Fruit fly (Drosophila melanogaster) whole organism, embryonic: Measurements from ENCODE around the gene CG42811.

Source experiments
- Antp ChIP-seq: fragments of 200-800 bp; sonication (Bioruptor generic); optimal IDR thresholded peaks from 3 replicates; lab custom pipeline; 2016; ENCODE audit warnings: missing biosample characterization, missing genetic modification characterization
- Atf-2 ChIP-seq: fragments of 200-800 bp; sonication (Bioruptor generic); optimal IDR thresholded peaks from 2 replicates; lab custom pipeline; 2016; ENCODE audit warnings: missing biosample characterization, missing genetic modification characterization
- Atf3 ChIP-seq: fragments of 200-800 bp; sonication (Bioruptor generic); optimal IDR thresholded peaks from 3 replicates; lab custom pipeline; 2016; ENCODE audit warnings: missing biosample characterization, missing genetic modification characterization
- Awh ChIP-seq: fragments of 200-800 bp; sonication (Bioruptor generic); IDR thresholded peaks from 2 replicates; pipeline ENCODE4, ENCODE4 v1.3.6; 2022; ENCODE audit warnings: missing biosample characterization, missing genetic modification characterization
- CG10147 ChIP-seq: fragments of 200-800 bp; sonication (Bioruptor generic); optimal IDR thresholded peaks from 2 replicates; lab custom pipeline; 2019; ENCODE audit warnings: missing biosample characterization, mild to moderate bottlenecking, missing genetic modification characterization, moderate library complexity
- CG10267 ChIP-seq: fragments of 200-800 bp; sonication (Bioruptor generic); optimal IDR thresholded peaks from 2 replicates; lab custom pipeline; 2018; ENCODE audit warnings: missing biosample characterization, mild to moderate bottlenecking, missing genetic modification characterization, moderate library complexity
- CG10462 ChIP-seq: fragments of 200-800 bp; sonication (Bioruptor generic); optimal IDR thresholded peaks from 2 replicates; lab custom pipeline; 2016; ENCODE audit warnings: missing biosample characterization, missing genetic modification characterization
- CG12391 ChIP-seq: fragments of 200-800 bp; sonication (Bioruptor generic); optimal IDR thresholded peaks from 3 replicates; lab custom pipeline; 2018; ENCODE audit warnings: missing biosample characterization, mild to moderate bottlenecking, missing genetic modification characterization, moderate library complexity
- CG12744 ChIP-seq: fragments of 200-800 bp; sonication (Bioruptor generic); optimal IDR thresholded peaks from 2 replicates; lab custom pipeline; 2016; ENCODE audit warnings: missing biosample characterization, missing genetic modification characterization
- CG13296 ChIP-seq: fragments of 200-800 bp; sonication (Bioruptor generic); optimal IDR thresholded peaks from 3 replicates; lab custom pipeline; 2018; ENCODE audit warnings: missing biosample characterization, mild to moderate bottlenecking, missing genetic modification characterization
- CG17612 ChIP-seq: fragments of 200-800 bp; sonication (Bioruptor generic); IDR thresholded peaks from 2 replicates; pipeline ENCODE4 v1.3.6; 2022; ENCODE audit warnings: missing biosample characterization, missing genetic modification characterization
- CG2678 ChIP-seq: fragments of 200-800 bp; sonication (Bioruptor generic); optimal IDR thresholded peaks from 3 replicates; lab custom pipeline; 2019; ENCODE audit warnings: missing biosample characterization, mild to moderate bottlenecking, missing genetic modification characterization, moderate library complexity
- CG4360 ChIP-seq: fragments of 200-800 bp; sonication (Bioruptor generic); IDR thresholded peaks from 2 replicates; pipeline ENCODE4 v1.3.6; 2022; ENCODE audit warnings: missing biosample characterization, missing genetic modification characterization
- CG43689 ChIP-seq: fragments of 200-800 bp; sonication (Bioruptor generic); IDR thresholded peaks from 2 replicates; pipeline ENCODE4 v1.3.6; 2022; ENCODE audit warnings: missing biosample characterization, missing genetic modification characterization
- CG6765 ChIP-seq: fragments of 200-800 bp; sonication (Bioruptor generic); optimal IDR thresholded peaks from 3 replicates; lab custom pipeline; 2017; ENCODE audit warnings: missing biosample characterization, mild to moderate bottlenecking, missing genetic modification characterization
- CG7786 ChIP-seq: fragments of 200-800 bp; sonication (Bioruptor generic); optimal IDR thresholded peaks from 2 replicates; lab custom pipeline; 2016; ENCODE audit warnings: missing biosample characterization, missing genetic modification characterization
- CG8765 ChIP-seq: fragments of 200-800 bp; sonication (Bioruptor generic); IDR thresholded peaks from 2 replicates; pipeline ENCODE4 v1.3.6; 2022; ENCODE audit warnings: missing biosample characterization, missing genetic modification characterization
- CG9727 ChIP-seq: fragments of 200-800 bp; sonication (Bioruptor generic); optimal IDR thresholded peaks from 3 replicates; lab custom pipeline; 2017; ENCODE audit warnings: missing biosample characterization, mild to moderate bottlenecking, missing genetic modification characterization
- CG9876 ChIP-seq: fragments of 200-800 bp; sonication (Bioruptor generic); optimal IDR thresholded peaks from 2 replicates; lab custom pipeline; 2016; ENCODE audit warnings: missing biosample characterization, missing genetic modification characterization
- Dip2 ChIP-seq: fragments of 200-800 bp; sonication (Bioruptor generic); IDR thresholded peaks from 2 replicates; pipeline ENCODE4 v1.3.6; 2022; ENCODE audit warnings: missing biosample characterization, missing genetic modification characterization
- Doc3 ChIP-seq: fragments of 200-800 bp; sonication (Bioruptor generic); IDR thresholded peaks from 3 replicates; pipeline ENCODE4 v1.3.6; 2022; ENCODE audit warnings: missing biosample characterization, missing genetic modification characterization; ENCODE audit not compliant: partially characterized antibody
- E2f1 ChIP-seq: fragments of 200-800 bp; sonication (Bioruptor generic); IDR thresholded peaks from 2 replicates; pipeline ENCODE4 v1.3.6; 2022; ENCODE audit warnings: missing biosample characterization, missing genetic modification characterization
- HLH54F ChIP-seq: fragments of 200-800 bp; sonication (Bioruptor generic); optimal IDR thresholded peaks from 3 replicates; lab custom pipeline; 2016; ENCODE audit warnings: missing biosample characterization, missing genetic modification characterization
- HmgD ChIP-seq: fragments of 200-800 bp; sonication (Bioruptor generic); optimal IDR thresholded peaks from 3 replicates; lab custom pipeline; 2016; ENCODE audit warnings: missing biosample characterization, missing genetic modification characterization
- Hr39 ChIP-seq: fragments of >200 bp; optimal IDR thresholded peaks from 2 replicates; lab custom pipeline; 2017
- Hsf ChIP-seq: fragments of 200-800 bp; sonication (Bioruptor generic); optimal IDR thresholded peaks from 3 replicates; lab custom pipeline; 2016; ENCODE audit warnings: missing biosample characterization, missing genetic modification characterization
- Lim3 ChIP-seq: fragments of 200-800 bp; sonication (Bioruptor generic); IDR thresholded peaks from 2 replicates; pipeline ENCODE4 v1.3.6; 2022; ENCODE audit warnings: missing biosample characterization, missing genetic modification characterization
- Lpt ChIP-seq: fragments of >200 bp; optimal IDR thresholded peaks from 2 replicates; lab custom pipeline; 2018; ENCODE audit warnings: missing biosample characterization, missing genetic modification characterization
- MBD-R2 ChIP-seq: fragments of 200-800 bp; sonication (Bioruptor generic); IDR thresholded peaks from 2 replicates; pipeline ENCODE4 v1.3.6; 2022; ENCODE audit warnings: missing biosample characterization, missing genetic modification characterization
- Meics ChIP-seq: fragments of 200-800 bp; sonication (Bioruptor generic); optimal IDR thresholded peaks from 2 replicates; lab custom pipeline; 2017; ENCODE audit warnings: missing biosample characterization, mild to moderate bottlenecking, missing genetic modification characterization
- NC2α ChIP-seq: fragments of 200-800 bp; sonication (Bioruptor generic); optimal IDR thresholded peaks from 2 replicates; lab custom pipeline; 2016; ENCODE audit warnings: missing biosample characterization, missing genetic modification characterization
- Rfx ChIP-seq: fragments of 200-800 bp; sonication (Bioruptor generic); IDR thresholded peaks from 2 replicates; pipeline ENCODE4 v1.3.6; 2022; ENCODE audit warnings: missing biosample characterization, missing genetic modification characterization
- Scr ChIP-seq: fragments of 200-800 bp; sonication (Bioruptor generic); IDR thresholded peaks from 2 replicates; pipeline ENCODE4 v1.3.6; 2022; ENCODE audit warnings: missing biosample characterization, missing genetic modification characterization; ENCODE audit not compliant: partially characterized antibody
- Taf1 ChIP-seq: fragments of 200-800 bp; sonication (Bioruptor generic); IDR thresholded peaks from 2 replicates; pipeline ENCODE4 v1.3.6; 2022; ENCODE audit warnings: missing biosample characterization, missing genetic modification characterization
- amos ChIP-seq: fragments of 200-800 bp; sonication (Bioruptor generic); IDR thresholded peaks from 2 replicates; pipeline ENCODE4 v1.3.6; 2022; ENCODE audit warnings: missing biosample characterization, missing genetic modification characterization; ENCODE audit not compliant: partially characterized antibody
- ase ChIP-seq: fragments of 200-800 bp; sonication (Bioruptor generic); IDR thresholded peaks from 3 replicates; pipeline ENCODE4 v1.3.6; 2022; ENCODE audit warnings: missing biosample characterization, missing genetic modification characterization
- btn ChIP-seq: fragments of 200-800 bp; sonication (Bioruptor generic); optimal IDR thresholded peaks from 2 replicates; lab custom pipeline; 2016; ENCODE audit warnings: missing biosample characterization, missing genetic modification characterization
- corto ChIP-seq: fragments of 200-800 bp; sonication (Bioruptor generic); optimal IDR thresholded peaks from 2 replicates; lab custom pipeline; 2016; ENCODE audit warnings: missing biosample characterization, mild to moderate bottlenecking, missing genetic modification characterization, moderate library complexity
- crc ChIP-seq: fragments of 200-800 bp; sonication (Bioruptor generic); optimal IDR thresholded peaks from 2 replicates; lab custom pipeline; 2016; ENCODE audit warnings: missing biosample characterization, missing genetic modification characterization
- crol ChIP-seq: fragments of 200-800 bp; sonication (Bioruptor generic); IDR thresholded peaks from 2 replicates; pipeline ENCODE4 v1.3.6; 2022; ENCODE audit warnings: missing biosample characterization, missing genetic modification characterization
- crp ChIP-seq, 2 experiments: fragments of 200-800 bp; sonication (Bioruptor generic); optimal IDR thresholded peaks; 2 replicates in 1 of 2; 3 replicates in 1 of 2; lab custom pipeline; 2017; ENCODE audit warnings: missing biosample characterization in 2 of 2, missing genetic modification characterization in 2 of 2, mild to moderate bottlenecking in 1 of 2, moderate library complexity in 1 of 2
- gcm ChIP-seq: fragments of 200-800 bp; sonication (Bioruptor generic); optimal IDR thresholded peaks from 2 replicates; lab custom pipeline; 2019; ENCODE audit warnings: missing biosample characterization, mild to moderate bottlenecking, missing genetic modification characterization, moderate library complexity
- gfzf ChIP-seq: fragments of 200-800 bp; sonication (Bioruptor generic); optimal IDR thresholded peaks from 2 replicates; lab custom pipeline; 2016; ENCODE audit warnings: missing biosample characterization, mild to moderate bottlenecking, missing genetic modification characterization, moderate library complexity
- lilli ChIP-seq: fragments of 200-800 bp; sonication (Bioruptor generic); optimal IDR thresholded peaks from 3 replicates; lab custom pipeline; 2016; ENCODE audit warnings: missing biosample characterization, missing genetic modification characterization
- p53 ChIP-seq: fragments of 200-800 bp; sonication (Bioruptor generic); optimal IDR thresholded peaks from 2 replicates; lab custom pipeline; 2016; ENCODE audit warnings: missing biosample characterization, missing genetic modification characterization
- pita ChIP-seq: fragments of 200-800 bp; sonication (Bioruptor generic); optimal IDR thresholded peaks from 2 replicates; lab custom pipeline; 2017; ENCODE audit warnings: missing biosample characterization, mild to moderate bottlenecking, missing genetic modification characterization
- run ChIP-seq: fragments of 200-800 bp; sonication (Bioruptor generic); optimal IDR thresholded peaks from 3 replicates; lab custom pipeline; 2018; ENCODE audit warnings: missing biosample characterization, mild to moderate bottlenecking, missing genetic modification characterization
- seq ChIP-seq: fragments of 200-800 bp; sonication (Bioruptor generic); IDR thresholded peaks from 2 replicates; pipeline ENCODE4 v1.3.6; 2022; ENCODE audit warnings: missing biosample characterization, missing genetic modification characterization
- tup ChIP-seq: fragments of 200-800 bp; sonication (Bioruptor generic); optimal IDR thresholded peaks from 2 replicates; lab custom pipeline; 2016; ENCODE audit warnings: missing biosample characterization, mild to moderate bottlenecking, missing genetic modification characterization, moderate library complexity
- wdn ChIP-seq: fragments of 200-800 bp; sonication (Bioruptor generic); IDR thresholded peaks from 2 replicates; pipeline ENCODE4 v1.3.6; 2022; ENCODE audit warnings: missing biosample characterization, missing genetic modification characterization

The CG42811 gene

DNA sequence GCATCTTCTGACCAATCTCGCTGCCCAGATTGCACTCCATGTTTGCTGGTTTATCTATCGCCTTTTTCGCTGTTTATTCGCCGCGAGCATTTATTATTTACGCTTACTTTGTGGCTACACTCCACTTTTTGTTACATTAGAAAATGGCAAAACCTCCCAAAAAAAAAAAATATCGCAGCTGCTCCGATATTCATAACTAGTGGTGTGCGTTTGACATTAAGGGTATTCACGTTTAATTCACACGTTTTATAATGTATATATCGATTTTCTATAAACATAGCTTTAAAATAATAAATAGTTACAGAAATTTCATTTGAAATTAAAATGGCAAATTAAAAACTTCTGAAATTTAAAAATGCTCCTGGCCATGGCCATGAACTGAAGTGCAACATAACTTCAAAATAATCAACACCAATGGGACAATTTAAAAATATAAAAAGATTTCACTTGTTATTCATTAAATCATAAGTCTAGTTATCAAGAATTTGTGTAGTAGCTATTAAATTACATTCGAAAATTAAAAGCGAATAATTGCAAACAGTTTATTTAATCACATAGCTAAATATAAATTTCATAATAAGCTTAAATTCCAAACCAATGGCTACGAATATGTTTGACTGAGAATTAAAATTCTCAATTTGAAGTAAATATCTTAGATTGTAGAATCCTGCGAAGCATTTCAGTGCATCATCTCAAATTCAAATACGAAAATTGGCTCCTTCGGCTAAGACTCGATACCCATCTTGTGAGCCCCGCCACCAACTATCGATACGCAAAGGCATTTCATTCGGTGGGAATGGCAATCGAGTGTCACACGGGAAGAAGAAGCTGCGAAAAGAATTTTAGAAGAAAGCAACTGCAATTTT, 48.6 kb downstream of the CG42811 start, which contains the start of the genes Nab2 and BRWD3 (continued):
- TF ChIP-seq Atf-2 (GFP tag; lab: Kevin White, UChicago) (no peak), crol (GFP tag; lab: Robert Waterston, UW) (no peak), crp (GFP tag; optimal IDR thresholded peaks at IDR 0.05; lab: Kevin White, UChicago) (peak in 1 of 2 experiments; percentile 24), CG43689 (no peak), CG9727 (peak; percentile 64), CG8765 (GFP tag; lab: Robert Waterston, UW) (0 out of 2 replicates have a peak, but pooled peaks have one; percentile 28), Atf3 (no peak), p53 (GFP tag; lab: Kevin White, UChicago) (no peak), corto (no peak), CG12391 (peak; percentile 62), btn (GFP tag; lab: Kevin White, UChicago) (no peak), Hr39 (no peak), tup (GFP tag; lab: Kevin White, UChicago) (no peak), CG7786 (GFP tag; lab: Kevin White, UChicago) (no peak), gcm (GFP tag; lab: Kevin White, UChicago) (no peak), Antp (GFP tag; lab: Kevin White, UChicago) (no peak), Lim3 (no peak), Awh (GFP tag; lab: Robert Waterston, UW) (no peak), CG12744 (peak; percentile 7), Scr (GFP tag; lab: Robert Waterston, UW) (peak; percentile 64), Hsf (GFP tag; lab: Kevin White, UChicago) (peak; percentile 61), gfzf (GFP tag; lab: Kevin White, UChicago) (no peak), Lpt (no peak), pita (no peak), wdn (GFP tag; lab: Robert Waterston, UW) (no peak), run (no peak), CG17612 (no peak), Rfx (GFP tag; lab: Robert Waterston, UW) (peak; percentile 75), Doc3 (GFP tag; lab: Robert Waterston, UW) (peak; percentile 33), Taf1 (GFP tag; lab: Robert Waterston, UW) (no peak), crc (no peak), CG9876 (GFP tag; lab: Kevin White, UChicago) (no peak), CG10147 (GFP tag; lab: Kevin White, UChicago) (no peak), E2f1 (GFP tag; lab: Robert Waterston, UW) (peak; percentile 45; the same call in 1 of the 2 replicates), ase (GFP tag; lab: Robert Waterston, UW) (peak; percentile 39; the same call in 1 of the 3 replicates), amos (GFP tag; lab: Robert Waterston, UW) (peak; percentile 83), Dip2 (GFP tag; lab: Robert Waterston, UW) (no peak), seq (no peak), HLH54F (no peak), MBD-R2 (peak; percentile 67), NC2α (GFP tag; lab: Kevin White, UChicago) (no peak), CG2678 (no peak), CG6765 (GFP tag; lab: Kevin White, UChicago) (no peak), CG13296 (GFP tag; lab: Kevin White, UChicago) (no peak), CG4360 (GFP tag; lab: Robert Waterston, UW) (no peak), lilli (GFP tag; lab: Kevin White, UChicago) (no peak), HmgD (GFP tag; lab: Kevin White, UChicago) (peak; percentile 27), Meics (GFP tag; lab: Kevin White, UChicago) (no peak), CG10462 (GFP tag; lab: Kevin White, UChicago) (no peak), CG10267 (tag; lab: Kevin White, UChicago) (no peak)
